Fruit fly (Drosophila melanogaster) S2 (cell line): ENCODE measurements around the gene CG11357.

Experiments
- CG8478 ChIP-seq: fragments of >200 bp; optimal IDR thresholded peaks from 2 replicates; lab custom pipeline; 2018
- CTCF ChIP-seq, 2 experiments: fragments of >200 bp; optimal IDR thresholded peaks; 2 replicates each; lab custom pipeline; 2018

- TF ChIP-seq CG8478 (lab: Kevin White, UChicago) (no peak), CTCF (optimal IDR thresholded peaks at IDR 0.05; lab: Kevin White, UChicago) (no peak)
Measured at dm6 chr3L:4497677-4498076, 44.2 kb upstream of the CG11357 start, which contains the start of gene CG13721.
